Fruit fly (Drosophila melanogaster): Measurements from ENCODE around the gene Men-b.

Gene Men-b

DNA sequence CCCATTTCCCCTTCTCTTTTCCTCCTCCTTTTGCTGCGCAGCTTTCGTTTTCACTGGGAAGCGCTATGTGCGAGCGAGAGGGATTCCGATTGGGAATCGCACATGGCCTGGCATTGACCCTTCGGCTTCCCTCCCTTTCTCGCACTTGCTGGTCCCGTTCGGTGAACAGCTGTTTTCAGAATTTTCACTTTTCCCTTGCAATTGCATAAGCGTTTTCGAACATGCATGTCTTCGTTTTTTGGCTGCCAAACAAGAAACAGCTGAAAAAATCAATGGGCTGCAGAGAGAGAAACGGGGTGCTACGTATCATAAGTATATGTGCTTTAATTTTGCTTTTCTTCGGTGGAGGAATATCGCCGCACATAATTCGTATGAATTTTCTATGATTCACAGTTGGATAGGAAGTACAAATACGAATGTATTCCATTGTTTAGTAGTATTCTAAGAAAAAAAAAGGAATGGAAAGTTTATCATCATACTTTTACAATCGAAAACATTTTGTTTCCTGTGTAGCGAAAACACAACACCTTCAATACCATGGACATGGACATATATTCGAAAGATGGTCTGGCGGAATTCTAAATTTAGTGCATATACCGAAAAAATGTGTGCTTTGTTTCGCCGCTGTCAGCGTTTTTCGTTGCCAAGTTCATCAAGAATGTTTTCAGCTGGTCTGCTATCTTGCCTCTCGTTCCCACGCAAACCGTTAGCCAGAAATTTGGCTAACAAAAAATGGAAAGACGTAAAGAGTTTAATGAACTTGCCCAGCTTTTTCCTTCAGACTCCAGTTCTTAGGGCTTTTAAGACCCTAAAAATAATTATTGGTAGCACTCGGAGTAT, 887 bp downstream of the Men-b start (continued):
- TF ChIP-seq HHEX (GFP tag; optimal IDR thresholded peaks at IDR 0.05): peak; percentile 63
- TF ChIP-seq aop (GFP tag; IDR thresholded peaks at IDR 0.05): no peak
- TF ChIP-seq twi (tag; optimal IDR thresholded peaks at IDR 0.05): peak; percentile 18
- TF ChIP-seq sd (tag; optimal IDR thresholded peaks at IDR 0.05): peak; percentile 59
- TF ChIP-seq Hmx (GFP tag; optimal IDR thresholded peaks at IDR 0.05): no peak
- no peak for TF ChIP-seq CG3726 (GFP tag; IDR thresholded peaks at IDR 0.05)
- no peak for TF ChIP-seq sug (tag; optimal IDR thresholded peaks at IDR 0.05)
- TF ChIP-seq CG12769 (tag; optimal IDR thresholded peaks at IDR 0.05): no peak
- TF ChIP-seq Xbp1 (GFP tag; optimal IDR thresholded peaks at IDR 0.05): peak; percentile 13
- TF ChIP-seq Dfd (GFP tag; optimal IDR thresholded peaks at IDR 0.05): no peak
- TF ChIP-seq CG2116 (GFP tag; optimal IDR thresholded peaks at IDR 0.05): no peak
- no peak for TF ChIP-seq Poxn (GFP tag; IDR thresholded peaks at IDR 0.05)
- no peak for TF ChIP-seq wor (GFP tag; IDR thresholded peaks at IDR 0.05)
- no peak for TF ChIP-seq Dref (GFP tag; IDR thresholded peaks at IDR 0.05)
- TF ChIP-seq run (tag; optimal IDR thresholded peaks at IDR 0.05): no peak
- no peak for TF ChIP-seq ro (GFP tag; IDR thresholded peaks at IDR 0.05)
- peak; percentile 17 for TF ChIP-seq CG4328 (GFP tag; optimal IDR thresholded peaks at IDR 0.05)
- TF ChIP-seq gcm (GFP tag; optimal IDR thresholded peaks at IDR 0.05): peak; percentile 5
- 0 out of 2 replicates have a peak, but pooled peaks have one; percentile 23 for TF ChIP-seq CG31224 (GFP tag; IDR thresholded peaks at IDR 0.05)
- peak; percentile 27 for TF ChIP-seq CG8388 (GFP tag; optimal IDR thresholded peaks at IDR 0.05)
- peak; percentile 32 for TF ChIP-seq ATbp (GFP tag; optimal IDR thresholded peaks at IDR 0.05)
- no peak for TF ChIP-seq CG11085 (GFP tag; IDR thresholded peaks at IDR 0.05)
- no peak for TF ChIP-seq pzg (GFP tag; optimal IDR thresholded peaks at IDR 0.05)
- TF ChIP-seq ttk (GFP tag; IDR thresholded peaks at IDR 0.05): no peak
- no peak for TF ChIP-seq CG8478 (optimal IDR thresholded peaks at IDR 0.05)
- TF ChIP-seq gt (GFP tag; IDR thresholded peaks at IDR 0.05): no peak
- no peak for TF ChIP-seq CG14965 (GFP tag; optimal IDR thresholded peaks at IDR 0.05; ENCODE audit: borderline replicate concordance)
- no peak for TF ChIP-seq CG8290 (GFP tag; optimal IDR thresholded peaks at IDR 0.05)
- peak in 1 of 2 experiments; percentile 61 for TF ChIP-seq CG8290 (tag; optimal IDR thresholded peaks at IDR 0.05)
- TF ChIP-seq Rfx (GFP tag; IDR thresholded peaks at IDR 0.05): peak; percentile 70
- peak; percentile 37 for TF ChIP-seq fu2 (GFP tag; optimal IDR thresholded peaks at IDR 0.05)
- TF ChIP-seq Lpt (GFP tag; optimal IDR thresholded peaks at IDR 0.05): no peak
- TF ChIP-seq Myb (GFP tag; optimal IDR thresholded peaks at IDR 0.05): peak; percentile 49
- no peak for TF ChIP-seq Gsc (GFP tag; IDR thresholded peaks at IDR 0.05)
- TF ChIP-seq CG16863 (GFP tag; optimal IDR thresholded peaks at IDR 0.05): peak; percentile 35
- TF ChIP-seq CHES-1-like (GFP tag; optimal IDR thresholded peaks at IDR 0.05): peak; percentile 23
- peak; percentile 70 for TF ChIP-seq PHDP (tag; optimal IDR thresholded peaks at IDR 0.05)
- no peak for TF ChIP-seq fd102C (GFP tag; optimal IDR thresholded peaks at IDR 0.05)
- no peak for TF ChIP-seq chn (GFP tag; optimal IDR thresholded peaks at IDR 0.05)
- TF ChIP-seq CG3995 (GFP tag; optimal IDR thresholded peaks at IDR 0.05): no peak
- no peak for TF ChIP-seq CG6765 (GFP tag; optimal IDR thresholded peaks at IDR 0.05)
- TF ChIP-seq CG8089 (GFP tag; optimal IDR thresholded peaks at IDR 0.05): peak; percentile 0
- no peak for TF ChIP-seq CG17186 (GFP tag; optimal IDR thresholded peaks at IDR 0.05)
- no peak for TF ChIP-seq CG11723 (GFP tag; optimal IDR thresholded peaks at IDR 0.05)
- TF ChIP-seq trem (tag; optimal IDR thresholded peaks at IDR 0.05): no peak
- 0 out of 2 replicates have a peak, but pooled peaks have one; percentile 19 for TF ChIP-seq CG6689 (GFP tag; IDR thresholded peaks at IDR 0.05)
- no peak for TF ChIP-seq CrebB (tag; optimal IDR thresholded peaks at IDR 0.05)
- no peak for TF ChIP-seq trh (GFP tag; optimal IDR thresholded peaks at IDR 0.05)
- TF ChIP-seq Sox100B (GFP tag; optimal IDR thresholded peaks at IDR 0.05): no peak
- TF ChIP-seq corto (GFP tag; optimal IDR thresholded peaks at IDR 0.05): no peak
- no peak for TF ChIP-seq CG2202 (tag; optimal IDR thresholded peaks at IDR 0.05)

Measured in whole organism, embryonic.